Worm (Caenorhabditis elegans) whole organism, L2 larva: ENCODE results near the gene cyp-33C5.

Experiments
- ceh-16 ChIP-seq: fragments of 150-350 bp; optimal IDR thresholded peaks from 2 replicates; lab custom pipeline; 2014; ENCODE audit warnings: missing biosample characterization, missing genetic modification characterization
- elt-3 ChIP-seq: sonication (generic microtip); optimal IDR thresholded peaks from 2 replicates; lab custom pipeline; 2017; ENCODE audit warnings: missing biosample characterization, missing genetic modification characterization

- no peak for TF ChIP-seq ceh-16 (tag; lab: Kevin White, UChicago)
- TF ChIP-seq elt-3 (tag; lab: Kevin White, UChicago) = no peak
Measured at ce11 chrV:2271750-2272149, 26.9 kb downstream of the cyp-33C5 start, which contains the start of gene Y5H2A.1.
